Worm (Caenorhabditis elegans) whole organism, L4 larva: Measurements from ENCODE around the gene str-246.
A peak's percentile ranks its signal among the peaks of the same experiment; 100 is the strongest.

Experiments
- D1046.2 ChIP-seq: fragments of 200-800 bp; sonication (Bioruptor generic); IDR thresholded peaks from 2 replicates; pipeline ENCODE4 v1.3.6; 2022; ENCODE audit warnings: missing genetic modification characterization, missing compliant biosample characterization
- F44E2.7 ChIP-seq: fragments of 200-800 bp; sonication (Bioruptor generic); IDR thresholded peaks from 2 replicates; pipeline ENCODE4 v2.1.2; 2022; ENCODE audit warnings: missing genetic modification characterization, missing compliant biosample characterization
- T26A8.4 ChIP-seq: fragments of 200-800 bp; sonication (Bioruptor generic); IDR thresholded peaks from 2 replicates; pipeline ENCODE4 v1.3.6; 2022; ENCODE audit warnings: missing genetic modification characterization, missing compliant biosample characterization
- Y105C5A.15 ChIP-seq: fragments of 200-800 bp; sonication (Bioruptor generic); IDR thresholded peaks from 2 replicates; pipeline ENCODE4 v1.3.6; 2022; ENCODE audit warnings: missing genetic modification characterization, missing compliant biosample characterization
- Y5F2A.4 ChIP-seq: fragments of 200-800 bp; sonication (Bioruptor generic); optimal IDR thresholded peaks from 2 replicates; lab custom pipeline; 2018; ENCODE audit warnings: mild to moderate bottlenecking, missing genetic modification characterization, missing compliant biosample characterization
- Y75B8A.6 ChIP-seq: fragments of 200-800 bp; sonication (Bioruptor generic); IDR thresholded peaks from 2 replicates; pipeline ENCODE4 v1.3.6; 2022; ENCODE audit warnings: missing genetic modification reagents, missing genetic modification characterization, missing compliant biosample characterization
- aly-2 ChIP-seq: sonication (generic microtip); optimal IDR thresholded peaks from 2 replicates; lab custom pipeline; 2018; ENCODE audit warnings: missing biosample characterization, missing genetic modification characterization
- arid-1 ChIP-seq: fragments of 200-800 bp; sonication (Bioruptor generic); conservative IDR thresholded peaks from 2 replicates; pipeline ENCODE4 v1.3.6; 2022; ENCODE audit warnings: missing genetic modification reagents, missing genetic modification characterization, missing compliant biosample characterization
- ceh-32 ChIP-seq: sonication (generic microtip); optimal IDR thresholded peaks from 2 replicates; lab custom pipeline; 2016; ENCODE audit warnings: mild to moderate bottlenecking, missing genetic modification characterization, missing compliant biosample characterization; ENCODE audit not compliant: poor library complexity
- ceh-62 ChIP-seq: sonication (generic microtip); optimal IDR thresholded peaks from 2 replicates; lab custom pipeline; 2017; ENCODE audit warnings: missing biosample characterization, missing genetic modification characterization
- cey-2 ChIP-seq: sonication (generic microtip); optimal IDR thresholded peaks from 3 replicates; lab custom pipeline; 2017; ENCODE audit warnings: missing genetic modification characterization, mild to moderate bottlenecking, missing compliant biosample characterization, antibody characterized with exemption, borderline replicate concordance; ENCODE audit not compliant: insufficient read depth
- daf-19 ChIP-seq: fragments of 200-800 bp; sonication (Bioruptor generic); conservative IDR thresholded peaks from 2 replicates; pipeline ENCODE4 v1.3.6; 2022; ENCODE audit warnings: missing genetic modification characterization, missing compliant biosample characterization
- duxl-1 ChIP-seq: sonication (generic microtip); optimal IDR thresholded peaks from 2 replicates; lab custom pipeline; 2016; ENCODE audit warnings: mild to moderate bottlenecking, missing genetic modification characterization, moderate library complexity, missing compliant biosample characterization; ENCODE audit not compliant: poor library complexity
- dve-1 ChIP-seq: sonication (generic microtip); optimal IDR thresholded peaks from 2 replicates; lab custom pipeline; 2017; ENCODE audit warnings: antibody characterized with exemption, mild to moderate bottlenecking, missing genetic modification characterization, missing compliant biosample characterization; ENCODE audit not compliant: insufficient read depth
- egl-27 ChIP-seq: sonication (generic microtip); optimal IDR thresholded peaks from 3 replicates; lab custom pipeline; 2017; ENCODE audit warnings: missing biosample characterization, missing genetic modification reagents, missing genetic modification characterization
- fkh-10 ChIP-seq: fragments of 150-350 bp; optimal IDR thresholded peaks from 2 replicates; lab custom pipeline; 2014; ENCODE audit warnings: missing biosample characterization, missing genetic modification reagents, missing genetic modification characterization
- fos-1 ChIP-seq: fragments of 150-350 bp; optimal IDR thresholded peaks from 2 replicates; lab custom pipeline; 2014; ENCODE audit warnings: missing biosample characterization, missing genetic modification characterization
- gei-8 ChIP-seq: fragments of 200-800 bp; sonication (Bioruptor generic); optimal IDR thresholded peaks from 2 replicates; lab custom pipeline; 2018; ENCODE audit warnings: mild to moderate bottlenecking, missing genetic modification characterization, missing compliant biosample characterization
- hif-1 ChIP-seq, 2 experiments: sonication (generic microtip); optimal IDR thresholded peaks; 2 replicates each; lab custom pipeline; 2016 to 2017; ENCODE audit warnings: missing compliant biosample characterization in 2 of 2, missing genetic modification characterization in 2 of 2, missing genetic modification reagents in 2 of 2, missing genotype in 2 of 2, mild to moderate bottlenecking in 1 of 2
- hlh-30 ChIP-seq: sonication (generic microtip); optimal IDR thresholded peaks from 2 replicates; lab custom pipeline; 2017; ENCODE audit warnings: antibody characterized with exemption, mild to moderate bottlenecking, missing genetic modification characterization, missing compliant biosample characterization; ENCODE audit not compliant: insufficient read depth
- jun-1 ChIP-seq: fragments of 150-350 bp; optimal IDR thresholded peaks from 2 replicates; lab custom pipeline; 2014; ENCODE audit warnings: missing biosample characterization, missing genetic modification reagents, missing genetic modification characterization
- lim-7 ChIP-seq: fragments of 200-800 bp; sonication (Bioruptor generic); IDR thresholded peaks from 2 replicates; pipeline ENCODE4 v1.3.6; 2022; ENCODE audit warnings: missing genetic modification characterization, missing compliant biosample characterization
- lin-1 ChIP-seq: fragments of 200-800 bp; sonication (Bioruptor generic); IDR thresholded peaks from 2 replicates; pipeline ENCODE4 v1.3.6; 2022; ENCODE audit warnings: missing genetic modification reagents, missing genetic modification characterization, missing compliant biosample characterization
- lin-13 ChIP-seq: fragments of 150-350 bp; optimal IDR thresholded peaks from 2 replicates; lab custom pipeline; 2014; ENCODE audit warnings: missing biosample characterization, missing genetic modification reagents, missing genetic modification characterization
- lin-15B ChIP-seq: fragments of 150-350 bp; sonication (generic microtip); optimal IDR thresholded peaks from 3 replicates; lab custom pipeline; 2014; ENCODE audit warnings: missing biosample characterization, missing genetic modification characterization
- lin-29 ChIP-seq: fragments of 200-800 bp; sonication (Bioruptor generic); IDR thresholded peaks from 2 replicates; pipeline ENCODE4 v1.3.6; 2022; ENCODE audit warnings: missing genetic modification reagents, missing genetic modification characterization, missing compliant biosample characterization
- mdt-29 ChIP-seq: fragments of 200-800 bp; sonication (Bioruptor generic); IDR thresholded peaks from 2 replicates; pipeline ENCODE4 v1.3.6; 2022; ENCODE audit warnings: missing genetic modification reagents, missing genetic modification characterization, missing compliant biosample characterization
- mep-1 ChIP-seq: fragments of 150-350 bp; sonication (generic microtip); optimal IDR thresholded peaks from 3 replicates; lab custom pipeline; 2014; ENCODE audit warnings: missing biosample characterization, missing genetic modification characterization
- mxl-3 ChIP-seq: fragments of 200-800 bp; sonication (Bioruptor generic); optimal IDR thresholded peaks from 2 replicates; lab custom pipeline; 2018; ENCODE audit warnings: mild to moderate bottlenecking, missing genetic modification characterization, missing compliant biosample characterization
- nhr-10 ChIP-seq: fragments of 150-350 bp; optimal IDR thresholded peaks from 2 replicates; lab custom pipeline; 2014; ENCODE audit warnings: missing biosample characterization, missing genetic modification characterization
- nhr-102 ChIP-seq: sonication (generic microtip); optimal IDR thresholded peaks from 2 replicates; lab custom pipeline; 2016; ENCODE audit warnings: mild to moderate bottlenecking, missing genetic modification characterization, moderate library complexity, missing compliant biosample characterization
- nhr-111 ChIP-seq: fragments of 200-800 bp; sonication (Bioruptor generic); optimal IDR thresholded peaks from 2 replicates; lab custom pipeline; 2018; ENCODE audit warnings: mild to moderate bottlenecking, missing genetic modification characterization, missing compliant biosample characterization
- nhr-41 ChIP-seq: fragments of 200-800 bp; sonication (Bioruptor generic); IDR thresholded peaks from 2 replicates; pipeline ENCODE4 v1.3.6; 2022; ENCODE audit warnings: missing genetic modification reagents, missing genetic modification characterization, missing compliant biosample characterization
- nhr-42 ChIP-seq: fragments of 200-800 bp; sonication (Bioruptor generic); IDR thresholded peaks from 2 replicates; pipeline ENCODE4 v1.3.6; 2022; ENCODE audit warnings: missing genetic modification characterization, missing compliant biosample characterization
- nhr-48 ChIP-seq: sonication (generic microtip); optimal IDR thresholded peaks from 2 replicates; lab custom pipeline; 2016; ENCODE audit warnings: mild to moderate bottlenecking, missing genetic modification characterization, missing compliant biosample characterization
- nhr-6 ChIP-seq: fragments of 150-350 bp; optimal IDR thresholded peaks from 2 replicates; lab custom pipeline; 2014; ENCODE audit warnings: missing biosample characterization, missing genetic modification characterization
- nhr-77 ChIP-seq: fragments of 150-350 bp; optimal IDR thresholded peaks from 2 replicates; lab custom pipeline; 2014; ENCODE audit warnings: missing biosample characterization, missing genetic modification characterization
- pha-4 ChIP-seq, 2 experiments: fragments of 150-350 bp in 1 of 2; fragments of 200-800 bp in 1 of 2; sonication (Bioruptor generic) in 1 of 2; IDR thresholded peaks in 1 of 2; optimal IDR thresholded peaks in 1 of 2; 2 replicates each; pipeline versions ENCODE4 v1.3.6 to Lab custom; 2014 to 2022; ENCODE audit warnings: missing genetic modification characterization in 2 of 2, missing genetic modification reagents in 2 of 2, missing biosample characterization in 1 of 2, missing compliant biosample characterization in 1 of 2
- php-3 ChIP-seq: fragments of 200-800 bp; sonication (Bioruptor generic); IDR thresholded peaks from 2 replicates; pipeline ENCODE4 v1.3.6; 2022; ENCODE audit warnings: missing genetic modification reagents, missing genetic modification characterization, missing compliant biosample characterization
- rbr-2 ChIP-seq: sonication (generic microtip); optimal IDR thresholded peaks from 2 replicates; lab custom pipeline; 2016; ENCODE audit warnings: missing genotype, missing genetic modification characterization, missing compliant biosample characterization
- saeg-2 ChIP-seq: fragments of 200-800 bp; sonication (Bioruptor generic); IDR thresholded peaks from 2 replicates; pipeline ENCODE4 v1.3.6; 2022; ENCODE audit warnings: missing genetic modification reagents, missing genetic modification characterization, missing compliant biosample characterization
- skn-1 ChIP-seq: fragments of 150-350 bp; optimal IDR thresholded peaks from 2 replicates; lab custom pipeline; 2014; ENCODE audit warnings: missing biosample characterization, missing genetic modification characterization
- snpc-4 ChIP-seq: fragments of 150-350 bp; optimal IDR thresholded peaks from 2 replicates; lab custom pipeline; 2014; ENCODE audit warnings: missing biosample characterization, missing genetic modification characterization
- spr-1 ChIP-seq: sonication (generic microtip); optimal IDR thresholded peaks from 2 replicates; lab custom pipeline; 2016; ENCODE audit warnings: mild to moderate bottlenecking, missing genetic modification characterization, missing compliant biosample characterization
- tag-97 ChIP-seq: fragments of 200-800 bp; sonication (Bioruptor generic); IDR thresholded peaks from 2 replicates; pipeline ENCODE4 v1.3.6; 2022; ENCODE audit warnings: missing genetic modification characterization, missing compliant biosample characterization
- tra-1 ChIP-seq: fragments of 200-800 bp; sonication (Bioruptor generic); IDR thresholded peaks from 2 replicates; pipeline ENCODE4 v1.3.6; 2022; ENCODE audit warnings: missing genetic modification reagents, missing genetic modification characterization, missing compliant biosample characterization
- unc-130 ChIP-seq: sonication (generic microtip); optimal IDR thresholded peaks from 2 replicates; lab custom pipeline; 2016; ENCODE audit warnings: missing genetic modification reagents, missing genetic modification characterization, missing compliant biosample characterization
- zag-1 ChIP-seq: fragments of 150-350 bp; optimal IDR thresholded peaks from 2 replicates; lab custom pipeline; 2014; ENCODE audit warnings: missing biosample characterization, missing genetic modification characterization
- zfp-3 ChIP-seq: fragments of 200-800 bp; sonication (Bioruptor generic); conservative IDR thresholded peaks from 2 replicates; pipeline ENCODE4 v1.3.6; 2022; ENCODE audit warnings: missing genetic modification reagents, missing genetic modification characterization, missing compliant biosample characterization
- ztf-11 ChIP-seq: fragments of 150-350 bp; optimal IDR thresholded peaks from 2 replicates; lab custom pipeline; 2014; ENCODE audit warnings: missing biosample characterization, missing genetic modification characterization

Gene str-246

ce11 chrIII:11066691-11067090 lies 10.8 kb upstream of the str-246 start (continued):
- TF ChIP-seq zfp-3 (peak; percentile 87), hlh-30 (tag; lab: Kevin White, UChicago) (peak; percentile 76), nhr-41 (peak; percentile 61; the same call in 1 of the 2 replicates), dve-1 (tag; lab: Kevin White, UChicago) (peak; percentile 79), Y75B8A.6 (GFP tag; lab: Robert Waterston, UW) (peak; percentile 93; the same call in 1 of the 2 replicates), lin-13 (peak; percentile 49), lin-15B (tag; lab: Kevin White, UChicago) (no peak), T26A8.4 (peak; percentile 95), hif-1 (tag; optimal IDR thresholded peaks at IDR 0.05; lab: Kevin White, UChicago) (peak; percentile 23 to 31), duxl-1 (tag; lab: Kevin White, UChicago) (peak; percentile 79), D1046.2 (GFP tag; lab: Robert Waterston, UW) (peak; percentile 78; the same call in 1 of the 2 replicates), ceh-62 (tag; lab: Kevin White, UChicago) (no peak), snpc-4 (no peak), nhr-42 (GFP tag; lab: Robert Waterston, UW) (peak; percentile 73), nhr-102 (tag; lab: Kevin White, UChicago) (peak; percentile 71), skn-1 (tag; lab: Kevin White, UChicago) (no peak), Y5F2A.4 (GFP tag; lab: Kevin White, UChicago) (peak; percentile 43), lim-7 (GFP tag; lab: Robert Waterston, UW) (peak; percentile 89), mep-1 (tag; lab: Kevin White, UChicago) (peak; percentile 86), Y105C5A.15 (GFP tag; lab: Robert Waterston, UW) (peak; percentile 88; the same call in 1 of the 2 replicates), fkh-10 (GFP tag; lab: Kevin White, UChicago) (peak; percentile 74), daf-19 (no peak), nhr-6 (tag; lab: Kevin White, UChicago) (peak; percentile 37), arid-1 (GFP tag; lab: Robert Waterston, UW) (peak; percentile 94), nhr-48 (tag; lab: Kevin White, UChicago) (peak; percentile 61), cey-2 (no peak), lin-1 (GFP tag; lab: Robert Waterston, UW) (peak; percentile 82), php-3 (GFP tag; lab: Robert Waterston, UW) (peak; percentile 82), spr-1 (tag; lab: Kevin White, UChicago) (peak; percentile 62), zag-1 (tag; lab: Kevin White, UChicago) (no peak), saeg-2 (GFP tag; lab: Robert Waterston, UW) (peak; percentile 71; the same call in 1 of the 2 replicates), F44E2.7 (GFP tag; lab: Robert Waterston, UW) (no peak; the same call in 1 of the 2 replicates), mdt-29 (GFP tag; lab: Robert Waterston, UW) (peak; percentile 82), jun-1 (tag; lab: Kevin White, UChicago) (no peak), ztf-11 (no peak), tra-1 (peak; percentile 88), pha-4 (GFP tag; IDR thresholded peaks at IDR 0.05; lab: Robert Waterston, UW) (peak; percentile 95), pha-4 (tag; optimal IDR thresholded peaks at IDR 0.05; lab: Kevin White, UChicago) (no peak), fos-1 (no peak), gei-8 (GFP tag; lab: Kevin White, UChicago) (peak; percentile 74), nhr-111 (no peak), unc-130 (GFP tag; lab: Kevin White, UChicago) (peak; percentile 50), lin-29 (GFP tag; lab: Robert Waterston, UW) (peak; percentile 82), tag-97 (GFP tag; lab: Robert Waterston, UW) (no peak), nhr-77 (tag; lab: Kevin White, UChicago) (peak; percentile 50), aly-2 (tag; lab: Kevin White, UChicago) (no peak), ceh-32 (tag; lab: Kevin White, UChicago) (no peak), rbr-2 (tag; lab: Kevin White, UChicago) (peak; percentile 85), nhr-10 (tag; lab: Kevin White, UChicago) (no peak), egl-27 (tag; lab: Kevin White, UChicago) (no peak), mxl-3 (GFP tag; lab: Kevin White, UChicago) (peak; percentile 34)
